Fruit fly (Drosophila melanogaster) whole organism, pupa: Measurements from ENCODE around the gene CG10029.
A peak's percentile ranks its signal among the peaks of the same experiment; 100 is the strongest.

Experiments used
- CG10348 ChIP-seq: fragments of 200-800 bp; sonication (Bioruptor generic); IDR thresholded peaks from 2 replicates; pipeline ENCODE4 v1.3.6; 2022; ENCODE audit warnings: missing biosample characterization, missing genetic modification characterization
- CG12605 ChIP-seq: fragments of 200-800 bp; sonication (Bioruptor generic); IDR thresholded peaks from 2 replicates; pipeline ENCODE4 v1.3.6; 2022; ENCODE audit warnings: missing biosample characterization, missing genetic modification characterization
- CG13204 ChIP-seq: fragments of 200-800 bp; sonication (Bioruptor generic); optimal IDR thresholded peaks from 2 replicates; lab custom pipeline; 2018; ENCODE audit warnings: missing biosample characterization, mild to moderate bottlenecking, missing genetic modification characterization, moderate library complexity
- CG14655 ChIP-seq: fragments of 200-800 bp; sonication (Bioruptor generic); optimal IDR thresholded peaks from 3 replicates; lab custom pipeline; 2017; ENCODE audit warnings: mild to moderate bottlenecking, missing biosample characterization, missing genetic modification reagents, missing genetic modification characterization
- CG17806 ChIP-seq: fragments of 200-800 bp; sonication (Bioruptor generic); optimal IDR thresholded peaks from 2 replicates; lab custom pipeline; 2018; ENCODE audit warnings: missing biosample characterization, mild to moderate bottlenecking, missing genetic modification characterization, moderate library complexity
- CG32121 ChIP-seq: fragments of 200-800 bp; sonication (Bioruptor generic); IDR thresholded peaks from 2 replicates; pipeline ENCODE4 v1.3.6; 2022; ENCODE audit warnings: missing biosample characterization, missing genetic modification characterization
- CG34367 ChIP-seq: fragments of 200-800 bp; sonication (Bioruptor generic); optimal IDR thresholded peaks from 2 replicates; lab custom pipeline; 2018; ENCODE audit warnings: missing biosample characterization, mild to moderate bottlenecking, missing genetic modification characterization
- CG4496 ChIP-seq: fragments of 200-800 bp; sonication (Bioruptor generic); IDR thresholded peaks from 3 replicates; pipeline ENCODE4 v1.3.6; 2022; ENCODE audit warnings: missing biosample characterization, missing genetic modification characterization
- CG8159 ChIP-seq: fragments of 200-800 bp; sonication (Bioruptor generic); optimal IDR thresholded peaks from 3 replicates; lab custom pipeline; 2018; ENCODE audit warnings: missing biosample characterization, mild to moderate bottlenecking, missing genetic modification characterization, moderate library complexity
- CG8301 ChIP-seq: fragments of 200-800 bp; sonication (Bioruptor generic); optimal IDR thresholded peaks from 2 replicates; lab custom pipeline; 2018; ENCODE audit warnings: missing biosample characterization, mild to moderate bottlenecking, missing genetic modification characterization
- CG9948 ChIP-seq: fragments of 200-800 bp; sonication (Bioruptor generic); optimal IDR thresholded peaks from 2 replicates; lab custom pipeline; 2018; ENCODE audit warnings: missing biosample characterization, mild to moderate bottlenecking, missing genetic modification characterization, moderate library complexity
- D1 ChIP-seq: fragments of 200-800 bp; sonication (Bioruptor generic); optimal IDR thresholded peaks from 2 replicates; lab custom pipeline; 2018; ENCODE audit warnings: missing biosample characterization, mild to moderate bottlenecking, missing genetic modification characterization, moderate library complexity
- EcR ChIP-seq: fragments of 200-800 bp; sonication (Bioruptor generic); optimal IDR thresholded peaks from 3 replicates; lab custom pipeline; 2019; ENCODE audit warnings: missing biosample characterization, missing genetic modification characterization, mild to moderate bottlenecking, moderate library complexity, missing genetic modification reagents
- Ets98B ChIP-seq: fragments of 200-800 bp; sonication (Bioruptor generic); IDR thresholded peaks from 2 replicates; pipeline ENCODE4 v1.3.6; 2022; ENCODE audit warnings: missing biosample characterization, missing genetic modification characterization
- Pif1A ChIP-seq: fragments of 200-800 bp; sonication (Bioruptor generic); optimal IDR thresholded peaks from 3 replicates; lab custom pipeline; 2016; ENCODE audit warnings: missing biosample characterization, missing genetic modification characterization
- Snoo ChIP-seq: fragments of 200-800 bp; sonication (Bioruptor generic); optimal IDR thresholded peaks from 3 replicates; lab custom pipeline; 2017; ENCODE audit warnings: missing biosample characterization, mild to moderate bottlenecking, missing genetic modification characterization, inconsistent platforms
- fd96Ca ChIP-seq: fragments of 200-800 bp; sonication (Bioruptor generic); IDR thresholded peaks from 3 replicates; pipeline ENCODE4 v1.3.6; 2022; ENCODE audit warnings: missing biosample characterization, missing genetic modification characterization
- gl ChIP-seq: fragments of 200-800 bp; sonication (Bioruptor generic); optimal IDR thresholded peaks from 2 replicates; lab custom pipeline; 2018; ENCODE audit warnings: missing biosample characterization, mild to moderate bottlenecking, missing genetic modification characterization
- rn ChIP-seq: fragments of 200-800 bp; sonication (Bioruptor generic); IDR thresholded peaks from 2 replicates; pipeline ENCODE4 v1.3.6; 2022; ENCODE audit warnings: missing biosample characterization, missing genetic modification characterization

Gene CG10029

dm6 chr3R:7282244-7282890 lies 34.6 kb downstream of the CG10029 start:
- TF ChIP-seq fd96Ca (0 out of 3 replicates have a peak, but pooled peaks have one; percentile 20), D1 (tag; lab: Kevin White, UChicago) (no peak), CG14655 (GFP tag; lab: Kevin White, UChicago) (peak; percentile 22), Pif1A (no peak), CG34367 (no peak), rn (GFP tag; lab: Robert Waterston, UW) (no peak; the same call in 1 of the 2 replicates), CG12605 (peak; percentile 28; the same call in 1 of the 2 replicates), CG8301 (tag; lab: Kevin White, UChicago) (no peak), Snoo (no peak), CG9948 (tag; lab: Kevin White, UChicago) (no peak), CG8159 (tag; lab: Kevin White, UChicago) (peak; percentile 1), CG32121 (no peak), CG13204 (GFP tag; lab: Kevin White, UChicago) (peak; percentile 26), CG10348 (no peak), CG4496 (GFP tag; lab: Robert Waterston, UW) (peak; percentile 53; the same call in 1 of the 3 replicates)

- TF ChIP-seq gl (tag; lab: Kevin White, UChicago) (no peak), CG8159 (tag; lab: Kevin White, UChicago) (no peak), CG8301 (tag; lab: Kevin White, UChicago) (no peak), CG13204 (GFP tag; lab: Kevin White, UChicago) (no peak), CG12605 (no peak), Ets98B (no peak), CG34367 (no peak), rn (GFP tag; lab: Robert Waterston, UW) (no peak), Snoo (no peak), Pif1A (no peak), CG17806 (tag; lab: Kevin White, UChicago) (no peak), CG4496 (GFP tag; lab: Robert Waterston, UW) (no peak), CG10348 (no peak)
These were observed 40.2 kb downstream of the CG10029 start for dm6 chr3R:7276782-7277181.

dm6 chr3R:7274973-7275525 lies 42.0 kb downstream of the CG10029 start:
- TF ChIP-seq CG14655 (GFP tag; lab: Kevin White, UChicago): no peak
- no peak for TF ChIP-seq Snoo
- no peak for TF ChIP-seq CG8159 (tag; lab: Kevin White, UChicago)
- no peak for TF ChIP-seq EcR (GFP tag; lab: Kevin White, UChicago)
